Fruit fly (Drosophila melanogaster): ENCODE results near the gene CG5953.
A peak's percentile ranks its signal among the peaks of the same experiment; 100 is the strongest.

Gene CG5953

DNA sequence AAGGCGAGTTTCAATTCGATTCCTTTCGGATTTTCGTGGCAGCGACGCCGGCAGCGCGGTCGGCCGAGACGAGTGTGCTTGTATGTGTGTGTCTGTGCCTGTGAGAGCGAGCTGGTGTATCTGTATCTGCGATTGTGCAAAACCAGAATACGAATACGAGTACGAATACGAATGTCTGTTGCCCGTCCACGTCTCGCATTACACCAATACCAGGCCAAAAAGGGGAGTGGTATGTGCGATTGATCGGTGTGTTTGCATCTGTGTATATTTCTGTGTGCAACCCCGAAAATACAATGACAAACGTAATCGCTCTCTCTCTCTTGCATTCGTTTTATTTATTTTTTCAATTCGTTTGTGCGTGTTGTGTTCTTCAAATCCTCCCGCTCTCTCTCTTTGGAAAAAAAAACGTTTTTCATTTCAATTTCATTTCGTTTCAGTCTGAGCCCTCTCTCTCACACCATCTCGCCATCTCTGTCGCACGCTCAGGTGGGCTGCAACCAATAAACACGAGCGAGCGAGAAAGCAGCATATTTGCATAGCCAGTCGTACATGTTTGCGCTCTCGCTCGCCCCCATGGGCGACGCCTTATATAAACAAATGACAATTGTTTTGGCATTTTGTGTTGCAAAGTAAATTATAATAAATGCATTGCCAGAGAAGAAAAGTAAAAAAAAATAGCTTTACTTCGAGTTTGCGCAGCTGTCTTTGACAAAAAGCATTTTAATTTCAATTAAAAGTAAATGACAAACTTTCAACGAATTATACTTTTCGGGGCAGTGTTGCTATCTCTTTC, 46.5 kb downstream of the CG5953 start (continued):
- TF ChIP-seq CG9437 (GFP tag; optimal IDR thresholded peaks at IDR 0.05) (no peak), bowl (GFP tag; IDR thresholded peaks at IDR 0.05) (no peak), D19A (tag; optimal IDR thresholded peaks at IDR 0.05) (no peak), h (optimal IDR thresholded peaks at IDR 0.05) (no peak), pita (GFP tag; optimal IDR thresholded peaks at IDR 0.05) (no peak), hth (optimal IDR thresholded peaks at IDR 0.05) (no peak), NFAT (GFP tag; IDR thresholded peaks at IDR 0.05) (no peak), CG15011 (GFP tag; optimal IDR thresholded peaks at IDR 0.05) (no peak), CG10431 (GFP tag; optimal IDR thresholded peaks at IDR 0.05) (no peak), CG17359 (tag; optimal IDR thresholded peaks at IDR 0.05) (peak; percentile 17), pb (GFP tag; optimal IDR thresholded peaks at IDR 0.05) (peak; percentile 62), fd64A (GFP tag; optimal IDR thresholded peaks at IDR 0.05) (no peak), CG6813 (GFP tag; optimal IDR thresholded peaks at IDR 0.05) (peak; percentile 48), Neu2 (GFP tag; optimal IDR thresholded peaks at IDR 0.05; ENCODE audit: borderline replicate concordance) (no peak), tgo (GFP tag; IDR thresholded peaks at IDR 0.05) (0 out of 3 replicates have a peak, but pooled peaks have one; percentile 24), nerfin-1 (tag; optimal IDR thresholded peaks at IDR 0.05) (peak; percentile 37), amos (GFP tag; IDR thresholded peaks at IDR 0.05; ENCODE audit: partially characterized antibody) (no peak), al (GFP tag; IDR thresholded peaks at IDR 0.05) (0 out of 2 replicates have a peak, but pooled peaks have one; percentile 11), ERR (GFP tag; optimal IDR thresholded peaks at IDR 0.05) (no peak), CG6689 (GFP tag; IDR thresholded peaks at IDR 0.05) (no peak; the same call in 1 of the 2 replicates), nau (GFP tag; optimal IDR thresholded peaks at IDR 0.05) (peak; percentile 55), Nf-YB (GFP tag; optimal IDR thresholded peaks at IDR 0.05) (peak; percentile 98), HLH4C (GFP tag; IDR thresholded peaks at IDR 0.05; ENCODE audit: partially characterized antibody) (no peak), klu (GFP tag; IDR thresholded peaks at IDR 0.05) (0 out of 2 replicates have a peak, but pooled peaks have one; percentile 16), Fer3 (tag; optimal IDR thresholded peaks at IDR 0.05) (no peak), ind (GFP tag; optimal IDR thresholded peaks at IDR 0.05) (no peak), Bdp1 (GFP tag; optimal IDR thresholded peaks at IDR 0.05) (no peak), lilli (GFP tag; optimal IDR thresholded peaks at IDR 0.05) (no peak), sr (GFP tag; IDR thresholded peaks at IDR 0.05) (peak; percentile 74; the same call in 2 of the 3 replicates), CG9727 (GFP tag; optimal IDR thresholded peaks at IDR 0.05) (peak; percentile 70), Dip2 (GFP tag; IDR thresholded peaks at IDR 0.05) (no peak), CG6765 (GFP tag; optimal IDR thresholded peaks at IDR 0.05) (no peak), crol (GFP tag; IDR thresholded peaks at IDR 0.05) (no peak), CG17802 (tag; optimal IDR thresholded peaks at IDR 0.05) (peak; percentile 15), Vsx1 (GFP tag; optimal IDR thresholded peaks at IDR 0.05) (no peak), z (GFP tag; IDR thresholded peaks at IDR 0.05) (no peak), hb (GFP tag; IDR thresholded peaks at IDR 0.05; ENCODE audit: partially characterized antibody) (no peak), CG13287 (GFP tag; IDR thresholded peaks at IDR 0.05; ENCODE audit: partially characterized antibody) (no peak), HmgZ (tag; optimal IDR thresholded peaks at IDR 0.05) (no peak), Hmx (GFP tag; optimal IDR thresholded peaks at IDR 0.05) (no peak), Ets97D (GFP tag; optimal IDR thresholded peaks at IDR 0.05) (peak; percentile 28), ac (GFP tag; optimal IDR thresholded peaks at IDR 0.05) (peak; percentile 50), CG5953 (GFP tag; IDR thresholded peaks at IDR 0.05) (no peak; the same call in 1 of the 2 replicates), Six4 (GFP tag; optimal IDR thresholded peaks at IDR 0.05) (no peak), phol (tag; optimal IDR thresholded peaks at IDR 0.05) (no peak), run (tag; optimal IDR thresholded peaks at IDR 0.05) (no peak), crp (GFP tag; optimal IDR thresholded peaks at IDR 0.05) (no peak), cato (GFP tag; optimal IDR thresholded peaks at IDR 0.05; ENCODE audit: borderline replicate concordance) (no peak), sisA (GFP tag; IDR thresholded peaks at IDR 0.05) (no peak)
